Fruit fly (Drosophila melanogaster) whole organism, prepupa: ENCODE data around the gene RpL10.
A peak's percentile ranks its signal among the peaks of the same experiment; 100 is the strongest.

Experiments
- CG10631 ChIP-seq: fragments of 200-800 bp; sonication (Bioruptor generic); optimal IDR thresholded peaks from 2 replicates; lab custom pipeline; 2016; ENCODE audit warnings: missing biosample characterization, missing genetic modification characterization
- CG10669 ChIP-seq: fragments of 200-800 bp; sonication (Bioruptor generic); optimal IDR thresholded peaks from 3 replicates; lab custom pipeline; 2018; ENCODE audit warnings: missing biosample characterization, mild to moderate bottlenecking, missing genetic modification characterization, moderate library complexity
- CG11762 ChIP-seq: fragments of 200-800 bp; sonication (Bioruptor generic); optimal IDR thresholded peaks from 3 replicates; lab custom pipeline; 2016; ENCODE audit warnings: missing biosample characterization, missing genetic modification characterization; ENCODE audit not compliant: insufficient read depth
- CG11902 ChIP-seq: fragments of 200-800 bp; sonication (Bioruptor generic); optimal IDR thresholded peaks from 3 replicates; lab custom pipeline; 2016; ENCODE audit warnings: missing biosample characterization, missing genetic modification characterization
- CG15336 ChIP-seq: fragments of 200-800 bp; sonication (Bioruptor generic); IDR thresholded peaks from 2 replicates; pipeline ENCODE4 v1.3.6; 2022; ENCODE audit warnings: missing biosample characterization, missing genetic modification characterization
- CG3032 ChIP-seq: fragments of 200-800 bp; optimal IDR thresholded peaks from 2 replicates; lab custom pipeline; 2019; ENCODE audit warnings: missing biosample characterization, mild to moderate bottlenecking, missing genetic modification characterization, moderate library complexity
- CG6808 ChIP-seq: fragments of 200-800 bp; sonication (Bioruptor generic); optimal IDR thresholded peaks from 3 replicates; lab custom pipeline; 2017; ENCODE audit warnings: missing biosample characterization, missing genetic modification characterization, mild to moderate bottlenecking, moderate library complexity, missing genetic modification reagents
- CG7368 ChIP-seq: fragments of 200-800 bp; sonication (Bioruptor generic); optimal IDR thresholded peaks from 3 replicates; lab custom pipeline; 2016; ENCODE audit warnings: missing biosample characterization, missing genetic modification characterization
- CG8119 ChIP-seq: fragments of 200-800 bp; sonication (Bioruptor generic); IDR thresholded peaks from 3 replicates; pipeline ENCODE4 v1.3.6; 2022; ENCODE audit warnings: missing biosample characterization, missing genetic modification characterization
- CG8632 ChIP-seq: fragments of 200-800 bp; sonication (Bioruptor generic); optimal IDR thresholded peaks from 3 replicates; lab custom pipeline; 2016; ENCODE audit warnings: missing biosample characterization, missing genetic modification characterization
- Eip75B ChIP-seq: fragments of 200-800 bp; sonication (Bioruptor generic); optimal IDR thresholded peaks from 3 replicates; lab custom pipeline; 2016; ENCODE audit warnings: missing biosample characterization, missing genetic modification characterization
- Eip78C ChIP-seq: fragments of 200-800 bp; sonication (Bioruptor generic); peaks from one replicate; lab custom pipeline; 2016; ENCODE audit warnings: missing biosample characterization, missing genetic modification characterization
- Ets21C ChIP-seq: fragments of 200-800 bp; sonication (Bioruptor generic); optimal IDR thresholded peaks from 3 replicates; lab custom pipeline; 2016; ENCODE audit warnings: missing biosample characterization, missing genetic modification characterization
- Ets96B ChIP-seq: fragments of 200-800 bp; optimal IDR thresholded peaks from 2 replicates; lab custom pipeline; 2019; ENCODE audit warnings: missing biosample characterization, mild to moderate bottlenecking, missing genetic modification characterization, moderate library complexity
- Gug ChIP-seq: fragments of 200-800 bp; sonication (Bioruptor generic); IDR thresholded peaks from 2 replicates; pipeline ENCODE4 v1.3.6; 2022; ENCODE audit warnings: missing biosample characterization, missing genetic modification characterization
- Hr38 ChIP-seq: sonication (Bioruptor generic); optimal IDR thresholded peaks from 2 replicates; lab custom pipeline; 2016; ENCODE audit warnings: missing biosample characterization, missing genetic modification characterization
- Met ChIP-seq: fragments of 200-800 bp; sonication (Bioruptor generic); optimal IDR thresholded peaks from 3 replicates; lab custom pipeline; 2016; ENCODE audit warnings: missing biosample characterization, missing genetic modification characterization
- OdsH ChIP-seq: fragments of 200-800 bp; sonication (Bioruptor generic); optimal IDR thresholded peaks from 3 replicates; lab custom pipeline; 2016; ENCODE audit warnings: missing biosample characterization, missing genetic modification characterization
- Sox102F ChIP-seq: fragments of 200-800 bp; sonication (Bioruptor generic); optimal IDR thresholded peaks from 2 replicates; lab custom pipeline; 2016; ENCODE audit warnings: missing biosample characterization, mild to moderate bottlenecking, missing genetic modification characterization
- Sox14 ChIP-seq: fragments of 200-800 bp; sonication (Bioruptor generic); optimal IDR thresholded peaks from 3 replicates; lab custom pipeline; 2016; ENCODE audit warnings: missing biosample characterization, missing genetic modification characterization
- achi ChIP-seq: fragments of 200-800 bp; sonication (Bioruptor generic); optimal IDR thresholded peaks from 3 replicates; lab custom pipeline; 2016; ENCODE audit warnings: missing biosample characterization, missing genetic modification characterization
- cyc ChIP-seq: fragments of 200-800 bp; sonication (Bioruptor generic); optimal IDR thresholded peaks from 3 replicates; lab custom pipeline; 2016; ENCODE audit warnings: missing biosample characterization, missing genetic modification characterization
- dsx ChIP-seq: fragments of 200-800 bp; optimal IDR thresholded peaks from 3 replicates; lab custom pipeline; 2019; ENCODE audit warnings: missing biosample characterization, mild to moderate bottlenecking, missing genetic modification characterization, moderate library complexity; ENCODE audit not compliant: poor library complexity, severe bottlenecking
- esn ChIP-seq: fragments of 200-800 bp; sonication (Bioruptor generic); optimal IDR thresholded peaks from 2 replicates; lab custom pipeline; 2016; ENCODE audit warnings: missing biosample characterization, mild to moderate bottlenecking, missing genetic modification characterization, moderate library complexity
- fd59A ChIP-seq: fragments of 200-800 bp; sonication (Bioruptor generic); optimal IDR thresholded peaks from 2 replicates; lab custom pipeline; 2017; ENCODE audit warnings: missing biosample characterization, mild to moderate bottlenecking, missing genetic modification characterization, missing genetic modification reagents
- fkh ChIP-seq: fragments of 200-800 bp; sonication (Bioruptor generic); optimal IDR thresholded peaks from 3 replicates; lab custom pipeline; 2017; ENCODE audit warnings: missing biosample characterization, mild to moderate bottlenecking, missing genetic modification characterization, moderate library complexity
- lz ChIP-seq: fragments of 200-800 bp; sonication (Bioruptor generic); optimal IDR thresholded peaks from 3 replicates; lab custom pipeline; 2016; ENCODE audit warnings: missing biosample characterization, missing genetic modification characterization
- net ChIP-seq: fragments of 200-800 bp; sonication (Bioruptor generic); optimal IDR thresholded peaks from 3 replicates; lab custom pipeline; 2016; ENCODE audit warnings: missing biosample characterization, missing genetic modification characterization
- pdm3 ChIP-seq: fragments of 200-800 bp; sonication (Bioruptor generic); optimal IDR thresholded peaks from 3 replicates; lab custom pipeline; 2016; ENCODE audit warnings: missing biosample characterization, missing genetic modification characterization
- salr ChIP-seq, 2 experiments: fragments of 200-800 bp; sonication (Bioruptor generic); optimal IDR thresholded peaks; 3 replicates each; lab custom pipeline; 2016 to 2018; ENCODE audit warnings: missing biosample characterization in 2 of 2, missing genetic modification characterization in 2 of 2, mild to moderate bottlenecking in 1 of 2
- svp ChIP-seq: fragments of 200-800 bp; sonication (Bioruptor generic); peaks from one replicate; lab custom pipeline; 2016; ENCODE audit warnings: missing biosample characterization, missing genetic modification characterization
- topi ChIP-seq: fragments of 200-800 bp; sonication (Bioruptor generic); optimal IDR thresholded peaks from 3 replicates; lab custom pipeline; 2016; ENCODE audit warnings: missing biosample characterization, missing genetic modification characterization

Gene RpL10

DNA sequence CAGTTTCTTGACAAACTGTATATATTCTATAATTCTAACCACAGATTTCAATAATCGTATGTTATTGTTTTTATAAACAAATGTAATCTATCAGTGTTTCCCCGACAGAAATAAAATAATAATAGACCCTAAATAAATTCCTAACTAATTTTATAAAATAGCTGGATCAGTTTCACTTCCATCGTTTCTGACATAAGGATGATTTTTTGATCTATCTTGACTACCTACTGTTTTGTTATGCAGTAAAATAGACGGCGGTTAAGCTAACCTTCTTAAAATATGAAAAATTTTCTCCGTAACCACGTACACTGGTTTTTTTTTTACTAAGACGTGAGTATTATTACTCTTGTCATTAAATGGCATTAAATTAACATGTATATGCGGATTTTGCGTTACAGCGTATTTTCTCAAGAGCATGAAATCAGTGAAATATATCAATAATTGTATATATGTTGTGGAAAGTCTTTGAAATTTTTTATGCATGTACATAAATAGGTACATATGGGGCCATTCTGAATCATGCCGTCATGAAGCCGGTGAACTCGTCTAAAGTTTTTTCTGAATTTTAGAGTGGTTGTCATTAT is 4.2 kb upstream of the RpL10 start:
- TF ChIP-seq CG8119 (GFP tag; lab: Robert Waterston, UW) (no peak), CG6808 (GFP tag; lab: Kevin White, UChicago) (no peak), svp (GFP tag; lab: Kevin White, UChicago) (peak; percentile 45), pdm3 (GFP tag; lab: Kevin White, UChicago) (peak; percentile 0)

DNA sequence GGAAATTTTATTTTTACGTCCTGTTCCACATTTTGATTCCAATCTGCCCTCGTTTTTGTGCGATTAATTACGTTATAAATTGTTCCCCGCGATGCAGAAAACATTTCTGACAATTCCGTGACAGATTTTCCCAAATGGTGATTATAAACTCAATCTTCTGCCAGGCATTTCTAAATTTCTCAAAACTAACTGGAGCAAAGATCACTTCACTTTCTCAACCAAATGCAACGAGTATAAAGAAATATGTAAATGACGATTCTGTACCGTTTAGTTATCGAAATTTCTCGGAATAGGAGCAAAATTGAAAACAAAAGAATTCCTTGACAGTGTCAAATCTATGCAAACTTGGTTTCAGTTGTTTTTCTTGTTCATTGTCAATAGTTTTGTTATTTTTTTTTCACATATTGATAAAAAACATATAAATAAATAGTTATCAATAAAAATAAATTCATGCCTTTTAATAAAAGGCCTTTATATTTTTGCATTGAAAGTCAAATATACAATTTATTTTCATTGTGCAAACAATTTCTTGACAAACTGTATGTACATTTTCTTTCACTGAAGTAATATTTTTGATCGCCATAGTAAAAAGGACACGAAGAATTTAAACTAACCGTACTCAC is 1.6 kb upstream of the RpL10 start, which contains the start of gene CkIIalpha:
Gene CkIIalpha, plus strand, starts transcription at position 270 of the 623 bp plus-strand sequence.
- TF ChIP-seq CG11762 (GFP tag; lab: Kevin White, UChicago) = no peak
- TF ChIP-seq CG8632 (GFP tag; lab: Kevin White, UChicago) = no peak
- TF ChIP-seq net (GFP tag; lab: Kevin White, UChicago) = no peak
- no peak for TF ChIP-seq Eip78C
- no peak for TF ChIP-seq Ets21C (GFP tag; lab: Kevin White, UChicago)
- TF ChIP-seq topi (GFP tag; lab: Kevin White, UChicago) = no peak
- no peak for TF ChIP-seq Met (GFP tag; lab: Kevin White, UChicago)
- TF ChIP-seq achi (GFP tag; lab: Kevin White, UChicago) = no peak
- no peak for TF ChIP-seq CG6808 (GFP tag; lab: Kevin White, UChicago)
- TF ChIP-seq CG10631 (GFP tag; lab: Kevin White, UChicago) = no peak
- no peak for TF ChIP-seq dsx (GFP tag; lab: Kevin White, UChicago)
- no peak for TF ChIP-seq lz (GFP tag; lab: Kevin White, UChicago)
- no peak for TF ChIP-seq esn (GFP tag; lab: Kevin White, UChicago)
- TF ChIP-seq salr (GFP tag; optimal IDR thresholded peaks at IDR 0.05; lab: Kevin White, UChicago) = no peak
- TF ChIP-seq CG10669 (GFP tag; lab: Kevin White, UChicago) = no peak
- TF ChIP-seq CG3032 = no peak
- no peak for TF ChIP-seq Sox102F (GFP tag; lab: Kevin White, UChicago)
- TF ChIP-seq, all 60 proteins: peak for 0

DNA sequence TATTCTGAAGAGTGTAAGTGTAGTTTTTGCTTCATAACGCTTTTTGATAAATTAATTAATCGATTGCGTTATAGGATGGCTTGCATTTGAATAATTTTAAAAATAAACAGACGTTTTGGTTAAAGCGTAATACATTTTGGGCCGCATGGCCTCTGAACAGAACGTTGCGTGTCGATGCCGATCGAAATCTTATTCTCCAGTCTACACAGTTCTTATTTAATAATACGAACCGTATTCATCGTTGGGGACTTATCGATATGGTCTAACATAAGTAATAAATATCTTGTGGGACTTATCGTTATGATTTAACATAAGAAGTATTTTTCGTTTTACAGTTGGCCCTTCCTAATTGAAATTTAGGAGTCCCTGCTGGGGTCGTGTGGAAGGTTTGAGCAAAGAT is 6.3 kb downstream of the RpL10 start:
- TF ChIP-seq Gug (GFP tag; lab: Robert Waterston, UW) (no peak), achi (GFP tag; lab: Kevin White, UChicago) (no peak), CG15336 (GFP tag; lab: Robert Waterston, UW) (no peak), Sox14 (GFP tag; lab: Kevin White, UChicago) (no peak)
- TF ChIP-seq, all 60 proteins: peak for 0

DNA sequence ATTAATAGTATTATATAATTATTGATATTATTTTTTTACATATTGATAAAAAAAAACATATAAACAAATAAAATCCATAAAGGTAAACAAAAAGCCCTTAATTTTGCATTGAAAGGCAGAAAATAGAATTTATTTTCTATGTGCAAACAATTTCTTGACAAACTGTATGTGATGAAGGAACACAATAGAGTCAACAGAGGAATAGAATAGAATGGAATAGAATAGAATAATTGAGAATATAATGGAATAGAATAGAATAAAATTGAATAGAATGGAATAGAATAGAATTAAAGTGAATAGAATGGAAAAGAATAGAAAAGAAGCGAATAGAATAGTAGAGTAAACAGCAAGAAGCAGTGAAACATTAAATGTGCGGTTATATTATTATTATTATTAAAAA is 14.0 kb downstream of the RpL10 start:
- TF ChIP-seq Eip75B (GFP tag; lab: Kevin White, UChicago) (no peak), fd59A (GFP tag; lab: Kevin White, UChicago) (no peak), cyc (GFP tag; lab: Kevin White, UChicago) (no peak), CG11902 (GFP tag; lab: Kevin White, UChicago) (no peak), salr (GFP tag; optimal IDR thresholded peaks at IDR 0.05; lab: Kevin White, UChicago) (no peak), CG7368 (GFP tag; lab: Kevin White, UChicago) (no peak), CG10631 (GFP tag; lab: Kevin White, UChicago) (no peak), CG11762 (GFP tag; lab: Kevin White, UChicago) (no peak), fkh (GFP tag; lab: Kevin White, UChicago) (no peak), Ets96B (tag; lab: Kevin White, UChicago) (no peak), OdsH (GFP tag; lab: Kevin White, UChicago) (no peak), Hr38 (GFP tag; lab: Kevin White, UChicago) (no peak)
